Worm (Caenorhabditis elegans) whole organism, young adult: Measurements from ENCODE around the gene ubq-2.

ENCODE experiments used
- B0261.1 ChIP-seq: sonication (generic microtip); optimal IDR thresholded peaks from 2 replicates; lab custom pipeline; 2016; ENCODE audit warnings: mild to moderate bottlenecking, missing genetic modification characterization, moderate library complexity, missing compliant biosample characterization
- F22D6.2 ChIP-seq: sonication (generic microtip); optimal IDR thresholded peaks from 2 replicates; lab custom pipeline; 2016; ENCODE audit warnings: mild to moderate bottlenecking, missing genetic modification characterization, missing compliant biosample characterization
- F52B5.7 ChIP-seq: sonication (generic microtip); optimal IDR thresholded peaks from 2 replicates; lab custom pipeline; 2016; ENCODE audit warnings: mild to moderate bottlenecking, missing genetic modification characterization, missing compliant biosample characterization
- T07F8.4 ChIP-seq: sonication (generic microtip); optimal IDR thresholded peaks from 2 replicates; lab custom pipeline; 2016; ENCODE audit warnings: mild to moderate bottlenecking, missing genetic modification characterization, moderate library complexity, missing compliant biosample characterization
- Y53G8AR.9 ChIP-seq: fragments of 200-800 bp; sonication (Bioruptor generic); conservative IDR thresholded peaks from 2 replicates; pipeline ENCODE4 v1.3.6; 2022; ENCODE audit warnings: missing genetic modification reagents, missing genetic modification characterization, missing compliant biosample characterization
- Y56A3A.18 ChIP-seq: fragments of 200-800 bp; sonication (Bioruptor generic); IDR thresholded peaks from 2 replicates; pipeline ENCODE4 v1.3.6; 2022; ENCODE audit warnings: missing genetic modification reagents, missing genetic modification characterization, missing compliant biosample characterization
- Y67H2A.10 ChIP-seq: fragments of 200-800 bp; sonication (Bioruptor generic); conservative IDR thresholded peaks from 2 replicates; pipeline ENCODE4 v1.3.6; 2022; ENCODE audit warnings: missing genetic modification reagents, missing genetic modification characterization, missing compliant biosample characterization
- Y79H2A.3 ChIP-seq: fragments of 200-800 bp; sonication (Bioruptor generic); conservative IDR thresholded peaks from 2 replicates; pipeline ENCODE4 v1.3.6; 2022; ENCODE audit warnings: missing genetic modification reagents, missing genetic modification characterization, missing compliant biosample characterization
- Y95B8A.8 ChIP-seq: fragments of 200-800 bp; sonication (Bioruptor generic); IDR thresholded peaks from 2 replicates; pipeline ENCODE4 v1.3.6; 2022; ENCODE audit warnings: missing genetic modification reagents, missing genetic modification characterization, missing compliant biosample characterization
- ZK185.1 ChIP-seq: sonication (generic microtip); optimal IDR thresholded peaks from 2 replicates; lab custom pipeline; 2016; ENCODE audit warnings: mild to moderate bottlenecking, missing genetic modification characterization, missing compliant biosample characterization; ENCODE audit not compliant: poor library complexity, severe bottlenecking
- aptf-2 ChIP-seq: fragments of 200-800 bp; sonication (Bioruptor generic); conservative IDR thresholded peaks from 2 replicates; pipeline ENCODE4 v1.3.6; 2022; ENCODE audit warnings: missing genetic modification reagents, missing genetic modification characterization, missing compliant biosample characterization
- attf-3 ChIP-seq: fragments of 200-800 bp; sonication (Bioruptor generic); conservative IDR thresholded peaks from 2 replicates; pipeline ENCODE4 v1.3.6; 2022; ENCODE audit warnings: missing genetic modification reagents, missing genetic modification characterization, missing compliant biosample characterization
- cebp-2 ChIP-seq: fragments of 200-800 bp; sonication (Bioruptor generic); IDR thresholded peaks from 2 replicates; pipeline ENCODE4 v1.3.6; 2022; ENCODE audit warnings: missing genetic modification characterization, missing compliant biosample characterization
- ceh-58 ChIP-seq: fragments of 200-800 bp; sonication (Bioruptor generic); IDR thresholded peaks from 2 replicates; pipeline ENCODE4 v1.3.6; 2022; ENCODE audit warnings: missing genetic modification characterization, missing compliant biosample characterization
- ceh-91 ChIP-seq: fragments of 200-800 bp; sonication (Bioruptor generic); IDR thresholded peaks from 2 replicates; pipeline ENCODE4 v1.3.6; 2022; ENCODE audit warnings: missing genetic modification reagents, missing genetic modification characterization, missing compliant biosample characterization
- die-1 ChIP-seq: sonication (generic microtip); optimal IDR thresholded peaks from 2 replicates; lab custom pipeline; 2016; ENCODE audit warnings: missing genotype, mild to moderate bottlenecking, missing genetic modification characterization, missing compliant biosample characterization
- egl-44 ChIP-seq: fragments of 200-800 bp; sonication (Bioruptor generic); IDR thresholded peaks from 2 replicates; pipeline ENCODE4 v1.3.6; 2022; ENCODE audit warnings: missing genetic modification reagents, missing genetic modification characterization, missing compliant biosample characterization
- him-1 ChIP-seq: sonication (generic microtip); optimal IDR thresholded peaks from 2 replicates; lab custom pipeline; 2016; ENCODE audit warnings: missing genotype, missing genetic modification reagents, missing genetic modification characterization, missing compliant biosample characterization
- hlh-26 ChIP-seq: fragments of 200-800 bp; sonication (Bioruptor generic); conservative IDR thresholded peaks from 2 replicates; pipeline ENCODE4 v1.3.6; 2022; ENCODE audit warnings: missing genetic modification reagents, missing genetic modification characterization, missing compliant biosample characterization
- hrde-1 ChIP-seq: sonication (generic microtip); optimal IDR thresholded peaks from 2 replicates; lab custom pipeline; 2016; ENCODE audit warnings: missing genetic modification characterization, mild to moderate bottlenecking, missing compliant biosample characterization, moderate library complexity, missing genotype, missing genetic modification reagents, borderline replicate concordance
- hsf-1 ChIP-seq: fragments of 200-800 bp; sonication (Bioruptor generic); IDR thresholded peaks from 2 replicates; pipeline ENCODE4 v1.3.6; 2022; ENCODE audit warnings: missing genetic modification reagents, missing genetic modification characterization, missing compliant biosample characterization
- let-607 ChIP-seq, 2 experiments: fragments of 200-800 bp in 1 of 2; sonication (Bioruptor generic) in 1 of 2; sonication (generic microtip) in 1 of 2; optimal IDR thresholded peaks; 2 replicates each; lab custom pipeline; 2016 to 2018; ENCODE audit warnings: mild to moderate bottlenecking in 2 of 2, missing compliant biosample characterization in 2 of 2, missing genetic modification characterization in 2 of 2, moderate library complexity in 2 of 2, missing genotype in 1 of 2
- lin-35 ChIP-seq, 3 experiments: fragments of 150-350 bp in 2 of 3; sonication (generic microtip) in 1 of 3; optimal IDR thresholded peaks; 2 replicates each; lab custom pipeline; 2014 to 2018; ENCODE audit warnings: missing biosample characterization in 3 of 3, missing genetic modification characterization in 3 of 3, missing genetic modification reagents in 3 of 3
- lin-40 ChIP-seq: sonication (generic microtip); optimal IDR thresholded peaks from 2 replicates; lab custom pipeline; 2016; ENCODE audit warnings: missing genetic modification characterization, mild to moderate bottlenecking, missing compliant biosample characterization, missing genotype, missing genetic modification reagents
- madf-10 ChIP-seq: sonication (generic microtip); optimal IDR thresholded peaks from 2 replicates; lab custom pipeline; 2016; ENCODE audit warnings: mild to moderate bottlenecking, missing genetic modification characterization, missing compliant biosample characterization
- madf-8 ChIP-seq: fragments of 200-800 bp; sonication (Bioruptor generic); conservative IDR thresholded peaks from 2 replicates; pipeline ENCODE4 v1.3.6; 2022; ENCODE audit warnings: missing genetic modification reagents, missing genetic modification characterization, missing compliant biosample characterization
- mcd-1 ChIP-seq: fragments of 200-800 bp; sonication (Bioruptor generic); IDR thresholded peaks from 2 replicates; pipeline ENCODE4 v1.3.6; 2022; ENCODE audit warnings: missing genetic modification reagents, missing genetic modification characterization, missing compliant biosample characterization
- mes-4 ChIP-seq: sonication (generic microtip); optimal IDR thresholded peaks from 2 replicates; lab custom pipeline; 2016; ENCODE audit warnings: missing genotype, missing genetic modification characterization, missing compliant biosample characterization
- nfya-2 ChIP-seq: fragments of 200-800 bp; sonication (Bioruptor generic); IDR thresholded peaks from 2 replicates; pipeline ENCODE4 v1.3.6; 2022; ENCODE audit warnings: missing genetic modification reagents, missing genetic modification characterization, missing compliant biosample characterization
- nhr-179 ChIP-seq: sonication (generic microtip); optimal IDR thresholded peaks from 2 replicates; lab custom pipeline; 2016; ENCODE audit warnings: mild to moderate bottlenecking, missing genetic modification characterization, missing compliant biosample characterization
- nhr-90 ChIP-seq: sonication (generic microtip); optimal IDR thresholded peaks from 2 replicates; lab custom pipeline; 2016; ENCODE audit warnings: missing genotype, mild to moderate bottlenecking, missing genetic modification characterization, missing compliant biosample characterization
- pha-4 ChIP-seq: fragments of 150-350 bp; sonication (generic microtip); optimal IDR thresholded peaks from 2 replicates; lab custom pipeline; 2014; ENCODE audit warnings: missing biosample characterization, missing genetic modification reagents, missing genetic modification characterization
- sdz-38 ChIP-seq: sonication (generic microtip); optimal IDR thresholded peaks from 2 replicates; lab custom pipeline; 2016; ENCODE audit warnings: missing genotype, missing genetic modification characterization, missing compliant biosample characterization
- snpc-1.1 ChIP-seq: sonication (generic microtip); optimal IDR thresholded peaks from 2 replicates; lab custom pipeline; 2017; ENCODE audit warnings: missing genetic modification characterization, mild to moderate bottlenecking, missing compliant biosample characterization, antibody characterized with exemption, moderate library complexity, missing genotype, missing genetic modification reagents; ENCODE audit not compliant: insufficient read depth
- somi-1 ChIP-seq: fragments of 200-800 bp; sonication (Bioruptor generic); optimal IDR thresholded peaks from 2 replicates; lab custom pipeline; 2018; ENCODE audit warnings: mild to moderate bottlenecking, missing genetic modification characterization, missing compliant biosample characterization
- tbp1 ChIP-seq: fragments of 200-800 bp; sonication (Bioruptor generic); optimal IDR thresholded peaks from 2 replicates; lab custom pipeline; 2018; ENCODE audit warnings: mild to moderate bottlenecking, missing genetic modification characterization, missing compliant biosample characterization
- unc-62 ChIP-seq: fragments of 150-350 bp; optimal IDR thresholded peaks from 2 replicates; lab custom pipeline; 2014; ENCODE audit warnings: missing biosample characterization, missing genetic modification reagents, missing genetic modification characterization
- xnd-1 ChIP-seq: sonication (generic microtip); optimal IDR thresholded peaks from 2 replicates; lab custom pipeline; 2016; ENCODE audit warnings: missing genotype, missing genetic modification reagents, missing genetic modification characterization, missing compliant biosample characterization
- ztf-18 ChIP-seq: sonication (generic microtip); optimal IDR thresholded peaks from 2 replicates; lab custom pipeline; 2016; ENCODE audit warnings: missing genotype, mild to moderate bottlenecking, missing genetic modification characterization, missing compliant biosample characterization
- ztf-22 ChIP-seq: fragments of 200-800 bp; sonication (Bioruptor generic); optimal IDR thresholded peaks from 2 replicates; lab custom pipeline; 2018; ENCODE audit warnings: mild to moderate bottlenecking, missing genetic modification characterization, moderate library complexity, missing compliant biosample characterization
- ztf-3 ChIP-seq: fragments of 200-800 bp; sonication (Bioruptor generic); optimal IDR thresholded peaks from 2 replicates; lab custom pipeline; 2018; ENCODE audit warnings: mild to moderate bottlenecking, missing genetic modification characterization, missing compliant biosample characterization

ubq-2 gene

ce11 chrIII:13015754-13016317 lies 37.5 kb upstream of the ubq-2 start (continued):
- TF ChIP-seq lin-35 (GFP tag; optimal IDR thresholded peaks at IDR 0.05; lab: Kevin White, UChicago) (peak in 1 of 3 experiments; percentile 44), die-1 (tag; lab: Kevin White, UChicago) (peak; percentile 63), lin-40 (tag; lab: Kevin White, UChicago) (peak; percentile 57), ztf-18 (peak; percentile 60), mcd-1 (peak; percentile 59), nfya-2 (GFP tag; lab: Robert Waterston, UW) (no peak), Y67H2A.10 (GFP tag; lab: Robert Waterston, UW) (0 out of 2 replicates have a peak, but pooled peaks have one; percentile 26), him-1 (tag; lab: Kevin White, UChicago) (peak; percentile 69), madf-8 (GFP tag; lab: Robert Waterston, UW) (no peak), xnd-1 (no peak), hlh-26 (GFP tag; lab: Robert Waterston, UW) (no peak), Y79H2A.3 (GFP tag; lab: Robert Waterston, UW) (no peak), mes-4 (no peak), F22D6.2 (no peak), ceh-58 (GFP tag; lab: Robert Waterston, UW) (0 out of 2 replicates have a peak, but pooled peaks have one; percentile 12), ztf-3 (GFP tag; lab: Kevin White, UChicago) (no peak), tbp1 (GFP tag; lab: Kevin White, UChicago) (peak; percentile 92), B0261.1 (peak; percentile 84), nhr-179 (tag; lab: Kevin White, UChicago) (no peak), F52B5.7 (tag; lab: Kevin White, UChicago) (no peak), hrde-1 (tag; lab: Kevin White, UChicago) (no peak)

ce11 chrIII:13013912-13014311 lies 35.6 kb upstream of the ubq-2 start:
- TF ChIP-seq ZK185.1 (tag; lab: Kevin White, UChicago), result no peak
- no peak for TF ChIP-seq egl-44 (GFP tag; lab: Robert Waterston, UW)
- no peak for TF ChIP-seq nhr-90
- TF ChIP-seq Y53G8AR.9, result no peak
- TF ChIP-seq pha-4, result no peak
- TF ChIP-seq ztf-22 (GFP tag; lab: Kevin White, UChicago), result no peak
- TF ChIP-seq attf-3 (GFP tag; lab: Robert Waterston, UW), result no peak
- no peak for TF ChIP-seq somi-1
- TF ChIP-seq Y95B8A.8 (GFP tag; lab: Robert Waterston, UW), result no peak
- TF ChIP-seq aptf-2, result no peak
- TF ChIP-seq hsf-1 (GFP tag; lab: Robert Waterston, UW), result no peak
- no peak for TF ChIP-seq snpc-1.1
- no peak for TF ChIP-seq sdz-38 (tag; lab: Kevin White, UChicago)
- TF ChIP-seq Y56A3A.18 (GFP tag; lab: Robert Waterston, UW), result no peak

ce11 chrIII:13011927-13012326 lies 33.6 kb upstream of the ubq-2 start:
- TF ChIP-seq ztf-18 (no peak), let-607 (tag; optimal IDR thresholded peaks at IDR 0.05; lab: Kevin White, UChicago) (no peak), ceh-91 (no peak), T07F8.4 (tag; lab: Kevin White, UChicago) (no peak), unc-62 (GFP tag; lab: Kevin White, UChicago) (no peak), madf-10 (tag; lab: Kevin White, UChicago) (no peak), cebp-2 (GFP tag; lab: Robert Waterston, UW) (no peak), Y56A3A.18 (GFP tag; lab: Robert Waterston, UW) (no peak)
